Worm (Caenorhabditis elegans) whole organism, mixed stage, embryonic: ENCODE results near the gene C24G6.8.

Experiments used
- blmp-1 ChIP-seq: fragments of 150-350 bp; optimal IDR thresholded peaks from 2 replicates; lab custom pipeline; 2014; ENCODE audit warnings: missing biosample characterization, missing genetic modification characterization
- ceh-39 ChIP-seq: fragments of 150-350 bp; optimal IDR thresholded peaks from 2 replicates; lab custom pipeline; 2014; ENCODE audit warnings: missing biosample characterization, missing genetic modification characterization
- ceh-43 ChIP-seq: fragments of 200-800 bp; sonication (Bioruptor generic); optimal IDR thresholded peaks from 2 replicates; lab custom pipeline; 2018; ENCODE audit warnings: mild to moderate bottlenecking, missing genetic modification characterization, moderate library complexity, missing compliant biosample characterization
- ceh-83 ChIP-seq: fragments of 200-800 bp; sonication (Bioruptor generic); optimal IDR thresholded peaks from 2 replicates; lab custom pipeline; 2018; ENCODE audit warnings: mild to moderate bottlenecking, missing genetic modification characterization, missing compliant biosample characterization
- ces-1 ChIP-seq: fragments of 150-350 bp; optimal IDR thresholded peaks from 2 replicates; lab custom pipeline; 2014; ENCODE audit warnings: missing biosample characterization, missing genetic modification reagents, missing genetic modification characterization
- cnd-1 ChIP-seq: fragments of 200-800 bp; sonication (Bioruptor generic); optimal IDR thresholded peaks from 2 replicates; lab custom pipeline; 2018; ENCODE audit warnings: mild to moderate bottlenecking, missing genetic modification characterization, missing compliant biosample characterization
- drap-1 ChIP-seq: fragments of 200-800 bp; sonication (Bioruptor generic); optimal IDR thresholded peaks from 3 replicates; lab custom pipeline; 2018; ENCODE audit warnings: mild to moderate bottlenecking, missing genetic modification characterization, missing compliant biosample characterization
- elt-1 ChIP-seq: sonication (generic microtip); optimal IDR thresholded peaks from 2 replicates; lab custom pipeline; 2017; ENCODE audit warnings: missing genetic modification characterization, mild to moderate bottlenecking, missing compliant biosample characterization, antibody characterized with exemption, moderate library complexity, borderline replicate concordance; ENCODE audit not compliant: insufficient read depth
- elt-3 ChIP-seq: fragments of 150-350 bp; optimal IDR thresholded peaks from 2 replicates; lab custom pipeline; 2014; ENCODE audit warnings: missing biosample characterization, missing genetic modification characterization
- flh-1 ChIP-seq: fragments of 200-800 bp; sonication (Bioruptor generic); optimal IDR thresholded peaks from 2 replicates; lab custom pipeline; 2018; ENCODE audit warnings: mild to moderate bottlenecking, missing genetic modification characterization, moderate library complexity, missing compliant biosample characterization
- ham-2 ChIP-seq: fragments of 200-800 bp; sonication (Bioruptor generic); optimal IDR thresholded peaks from 2 replicates; lab custom pipeline; 2018; ENCODE audit warnings: mild to moderate bottlenecking, missing genetic modification characterization, missing compliant biosample characterization
- hlh-1 ChIP-seq: fragments of 150-350 bp; optimal IDR thresholded peaks from 2 replicates; lab custom pipeline; 2014; ENCODE audit warnings: missing biosample characterization, missing genetic modification reagents, missing genetic modification characterization
- lin-13 ChIP-seq: fragments of 150-350 bp; optimal IDR thresholded peaks from 2 replicates; lab custom pipeline; 2014; ENCODE audit warnings: missing biosample characterization, missing genetic modification characterization
- lin-32 ChIP-seq: fragments of 200-800 bp; sonication (Bioruptor generic); optimal IDR thresholded peaks from 2 replicates; lab custom pipeline; 2018; ENCODE audit warnings: mild to moderate bottlenecking, missing genetic modification characterization, missing compliant biosample characterization
- lsy-2 ChIP-seq: fragments of 150-350 bp; optimal IDR thresholded peaks from 2 replicates; lab custom pipeline; 2014; ENCODE audit warnings: missing biosample characterization, missing genetic modification characterization
- mab-5 ChIP-seq: fragments of 150-350 bp; optimal IDR thresholded peaks from 2 replicates; lab custom pipeline; 2014; ENCODE audit warnings: missing biosample characterization, missing genetic modification characterization
- mep-1 ChIP-seq: fragments of 150-350 bp; optimal IDR thresholded peaks from 2 replicates; lab custom pipeline; 2017; ENCODE audit warnings: missing biosample characterization, missing genetic modification reagents, missing genetic modification characterization, inconsistent platforms
- mls-2 ChIP-seq: sonication (generic microtip); optimal IDR thresholded peaks from 2 replicates; lab custom pipeline; 2016; ENCODE audit warnings: mild to moderate bottlenecking, missing genetic modification characterization, moderate library complexity, missing compliant biosample characterization
- nhr-12 ChIP-seq: fragments of 150-350 bp; optimal IDR thresholded peaks from 2 replicates; lab custom pipeline; 2014; ENCODE audit warnings: missing biosample characterization, missing genetic modification characterization
- nhr-2 ChIP-seq: fragments of 150-350 bp; optimal IDR thresholded peaks from 2 replicates; lab custom pipeline; 2014; ENCODE audit warnings: missing biosample characterization, missing genetic modification characterization
- nhr-237 ChIP-seq: fragments of 150-350 bp; optimal IDR thresholded peaks from 2 replicates; lab custom pipeline; 2014; ENCODE audit warnings: missing biosample characterization, missing genetic modification characterization
- pha-4 ChIP-seq: fragments of 150-350 bp; optimal IDR thresholded peaks from 2 replicates; lab custom pipeline; 2018; ENCODE audit warnings: missing biosample characterization, missing genetic modification reagents, missing genetic modification characterization
- sem-2 ChIP-seq: fragments of 200-800 bp; sonication (Bioruptor generic); optimal IDR thresholded peaks from 2 replicates; lab custom pipeline; 2018; ENCODE audit warnings: mild to moderate bottlenecking, missing genetic modification characterization, missing compliant biosample characterization
- snpc-4 ChIP-seq: fragments of 150-350 bp; optimal IDR thresholded peaks from 2 replicates; lab custom pipeline; 2014; ENCODE audit warnings: missing biosample characterization, missing genetic modification characterization
- sptf-1 ChIP-seq: sonication (generic microtip); optimal IDR thresholded peaks from 2 replicates; lab custom pipeline; 2017; ENCODE audit warnings: mild to moderate bottlenecking, missing genetic modification characterization, moderate library complexity, missing compliant biosample characterization
- tbx-8 ChIP-seq: fragments of 200-800 bp; sonication (Bioruptor generic); optimal IDR thresholded peaks from 2 replicates; lab custom pipeline; 2018; ENCODE audit warnings: mild to moderate bottlenecking, missing genetic modification characterization, moderate library complexity, missing compliant biosample characterization
- unc-120 ChIP-seq: sonication (generic microtip); optimal IDR thresholded peaks from 2 replicates; lab custom pipeline; 2017; ENCODE audit warnings: missing genetic modification characterization, missing compliant biosample characterization; ENCODE audit not compliant: poor library complexity, severe bottlenecking
- unc-39 ChIP-seq: fragments of 150-350 bp; optimal IDR thresholded peaks from 2 replicates; lab custom pipeline; 2014; ENCODE audit warnings: missing biosample characterization, missing genetic modification characterization
- unc-62 ChIP-seq: fragments of 150-350 bp; optimal IDR thresholded peaks from 2 replicates; lab custom pipeline; 2014; ENCODE audit warnings: missing biosample characterization, missing genetic modification reagents, missing genetic modification characterization
- ztf-11 ChIP-seq: fragments of 150-350 bp; optimal IDR thresholded peaks from 2 replicates; lab custom pipeline; 2014; ENCODE audit warnings: missing biosample characterization, missing genetic modification characterization

Gene C24G6.8

DNA sequence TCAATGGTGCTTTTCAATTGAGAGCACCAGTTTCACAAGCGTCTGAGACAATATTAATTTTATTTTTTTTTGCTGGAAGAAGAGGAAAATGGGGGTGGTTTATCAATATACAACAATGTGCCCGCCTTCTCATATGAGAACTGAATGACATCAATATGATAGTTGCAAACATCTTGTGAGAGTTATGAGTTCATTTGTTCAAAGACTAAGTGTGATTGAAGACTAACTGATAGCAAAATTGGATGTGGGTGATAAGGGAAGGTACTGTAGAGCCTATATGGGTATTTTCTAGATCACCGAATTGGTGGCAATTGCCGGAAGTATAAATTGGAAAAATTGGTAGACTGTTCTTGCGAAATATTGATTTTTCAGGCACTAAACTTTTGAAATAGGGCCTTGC, 23.1 kb downstream of the C24G6.8 start:
- TF ChIP-seq flh-1 (GFP tag; lab: Kevin White, UChicago), result no peak
- no peak for TF ChIP-seq ztf-11 (tag; lab: Kevin White, UChicago)
- no peak for TF ChIP-seq mep-1
- no peak for TF ChIP-seq lsy-2 (tag; lab: Kevin White, UChicago)
- TF ChIP-seq elt-3 (tag; lab: Kevin White, UChicago), result no peak
- TF ChIP-seq ceh-39, result no peak
- TF ChIP-seq nhr-237 (tag; lab: Kevin White, UChicago), result no peak
- TF ChIP-seq unc-62 (GFP tag; lab: Kevin White, UChicago), result no peak
- no peak for TF ChIP-seq sptf-1 (tag; lab: Kevin White, UChicago)
- TF ChIP-seq ham-2 (GFP tag; lab: Kevin White, UChicago), result no peak
- no peak for TF ChIP-seq ceh-43 (GFP tag; lab: Kevin White, UChicago)
- TF ChIP-seq unc-39 (tag; lab: Kevin White, UChicago), result no peak
- TF ChIP-seq pha-4, result no peak
- no peak for TF ChIP-seq drap-1 (GFP tag; lab: Kevin White, UChicago)
- no peak for TF ChIP-seq nhr-2 (tag; lab: Kevin White, UChicago)
- no peak for TF ChIP-seq elt-1 (tag; lab: Kevin White, UChicago)
- TF ChIP-seq ces-1 (GFP tag; lab: Kevin White, UChicago), result no peak
- TF ChIP-seq sem-2 (GFP tag; lab: Kevin White, UChicago), result no peak

ce11 chrV:5511720-5512119, 24.0 kb downstream of the C24G6.8 start:
- TF ChIP-seq ceh-83 (GFP tag; lab: Kevin White, UChicago) (no peak), mls-2 (tag; lab: Kevin White, UChicago) (no peak), blmp-1 (tag; lab: Kevin White, UChicago) (no peak), drap-1 (GFP tag; lab: Kevin White, UChicago) (no peak), flh-1 (GFP tag; lab: Kevin White, UChicago) (no peak), unc-120 (tag; lab: Kevin White, UChicago) (no peak), elt-3 (tag; lab: Kevin White, UChicago) (no peak), elt-1 (tag; lab: Kevin White, UChicago) (no peak)

DNA sequence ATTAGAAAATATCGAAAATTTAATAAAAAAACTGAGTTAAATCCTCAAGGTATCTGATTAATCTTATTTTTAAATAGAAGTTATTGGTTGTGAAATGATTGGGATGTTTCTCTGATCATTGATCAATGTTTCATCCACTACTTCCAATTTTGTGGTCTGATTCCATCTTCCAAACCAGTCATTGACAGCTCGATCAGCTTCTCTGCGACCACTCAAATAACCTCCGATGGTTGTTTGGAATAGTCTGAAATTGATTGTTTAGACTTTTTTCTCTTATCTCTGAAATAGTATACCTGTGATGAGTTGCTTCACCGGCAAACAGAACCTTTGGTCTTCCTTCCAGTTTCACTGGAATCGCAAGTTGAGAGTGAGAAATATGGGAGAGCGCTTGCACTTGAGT, 25.7 kb downstream of the C24G6.8 start:
- no peak for TF ChIP-seq elt-3 (tag; lab: Kevin White, UChicago)
- TF ChIP-seq ceh-39, result no peak
- no peak for TF ChIP-seq unc-120 (tag; lab: Kevin White, UChicago)
- no peak for TF ChIP-seq nhr-237 (tag; lab: Kevin White, UChicago)
- no peak for TF ChIP-seq nhr-12 (tag; lab: Kevin White, UChicago)
- no peak for TF ChIP-seq drap-1 (GFP tag; lab: Kevin White, UChicago)
- TF ChIP-seq flh-1 (GFP tag; lab: Kevin White, UChicago), result no peak
- TF ChIP-seq lin-32 (GFP tag; lab: Kevin White, UChicago), result no peak
- no peak for TF ChIP-seq nhr-2 (tag; lab: Kevin White, UChicago)
- TF ChIP-seq lsy-2 (tag; lab: Kevin White, UChicago), result no peak
- no peak for TF ChIP-seq ham-2 (GFP tag; lab: Kevin White, UChicago)
- no peak for TF ChIP-seq elt-1 (tag; lab: Kevin White, UChicago)
- TF ChIP-seq ztf-11 (tag; lab: Kevin White, UChicago), result no peak
- TF ChIP-seq cnd-1 (tag; lab: Kevin White, UChicago), result no peak
- no peak for TF ChIP-seq ceh-83 (GFP tag; lab: Kevin White, UChicago)
- no peak for TF ChIP-seq lin-13 (tag; lab: Kevin White, UChicago)
- no peak for TF ChIP-seq snpc-4 (tag; lab: Kevin White, UChicago)
- TF ChIP-seq hlh-1 (tag; lab: Kevin White, UChicago), result no peak

DNA sequence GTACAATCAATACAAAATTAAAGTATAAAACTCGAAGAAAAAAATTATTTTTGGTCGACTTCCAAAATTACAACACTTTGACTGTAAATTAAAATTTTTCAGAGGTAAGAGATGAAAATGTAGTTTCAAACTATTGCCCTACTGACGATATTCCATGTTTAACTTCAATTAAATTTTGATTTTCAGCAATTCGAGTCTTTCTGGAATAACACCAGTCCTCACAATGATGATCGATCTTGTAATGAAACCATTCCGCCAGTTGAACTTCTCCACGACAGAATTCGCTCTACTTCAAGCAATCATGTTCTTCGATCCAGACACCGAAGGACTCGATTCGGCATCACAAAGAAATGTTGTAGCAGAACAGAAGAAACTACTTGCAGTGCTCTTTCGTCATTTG, 26.5 kb downstream of the C24G6.8 start:
- TF ChIP-seq sem-2 (GFP tag; lab: Kevin White, UChicago) (no peak), mab-5 (tag; lab: Kevin White, UChicago) (no peak), tbx-8 (GFP tag; lab: Kevin White, UChicago) (no peak)
